Fruit fly (Drosophila melanogaster) whole organism, embryonic: Measurements from ENCODE around the gene CG16826.

Source experiments
- Atf-2 ChIP-seq: fragments of 200-800 bp; sonication (Bioruptor generic); optimal IDR thresholded peaks from 2 replicates; lab custom pipeline; 2016; ENCODE audit warnings: missing biosample characterization, missing genetic modification characterization
- Awh ChIP-seq: fragments of 200-800 bp; sonication (Bioruptor generic); IDR thresholded peaks from 2 replicates; pipeline ENCODE4, ENCODE4 v1.3.6; 2022; ENCODE audit warnings: missing biosample characterization, missing genetic modification characterization
- C15 ChIP-seq: fragments of 200-800 bp; sonication (Bioruptor generic); IDR thresholded peaks from 3 replicates; pipeline ENCODE4 v1.3.6; 2022; ENCODE audit warnings: missing biosample characterization, missing genetic modification characterization
- CG10209 ChIP-seq: fragments of 200-800 bp; sonication (Bioruptor generic); optimal IDR thresholded peaks from 3 replicates; lab custom pipeline; 2017; ENCODE audit warnings: missing biosample characterization, mild to moderate bottlenecking, missing genetic modification characterization, missing genetic modification reagents
- CG10274 ChIP-seq: fragments of 200-800 bp; sonication (Bioruptor generic); optimal IDR thresholded peaks from 3 replicates; lab custom pipeline; 2017; ENCODE audit warnings: missing biosample characterization, mild to moderate bottlenecking, missing genetic modification characterization
- CG10366 ChIP-seq: fragments of 200-800 bp; sonication (Bioruptor generic); IDR thresholded peaks from 2 replicates; pipeline ENCODE4 v1.3.6; 2022; ENCODE audit warnings: missing biosample characterization, missing genetic modification characterization
- CG11093 ChIP-seq: fragments of 200-800 bp; sonication (Bioruptor generic); IDR thresholded peaks from 3 replicates; pipeline ENCODE4 v1.3.6; 2022; ENCODE audit warnings: missing biosample characterization, missing genetic modification characterization
- CG12744 ChIP-seq: fragments of 200-800 bp; sonication (Bioruptor generic); optimal IDR thresholded peaks from 2 replicates; lab custom pipeline; 2016; ENCODE audit warnings: missing biosample characterization, missing genetic modification characterization
- CG13287 ChIP-seq: fragments of 200-800 bp; sonication (Bioruptor generic); IDR thresholded peaks from 2 replicates; pipeline ENCODE4 v1.3.6; 2022; ENCODE audit warnings: missing biosample characterization, missing genetic modification characterization; ENCODE audit not compliant: partially characterized antibody
- CG14667 ChIP-seq: fragments of 200-800 bp; sonication (Bioruptor generic); IDR thresholded peaks from 2 replicates; pipeline ENCODE4 v1.3.6; 2022; ENCODE audit warnings: missing biosample characterization, missing genetic modification characterization
- CG15601 ChIP-seq: fragments of 200-800 bp; sonication (Bioruptor generic); optimal IDR thresholded peaks from 3 replicates; lab custom pipeline; 2019; ENCODE audit warnings: missing biosample characterization, mild to moderate bottlenecking, missing genetic modification characterization, moderate library complexity
- CG16815 ChIP-seq: fragments of 200-800 bp; sonication (Bioruptor generic); optimal IDR thresholded peaks from 3 replicates; lab custom pipeline; 2017; ENCODE audit warnings: missing biosample characterization, mild to moderate bottlenecking, missing genetic modification characterization
- CG18011 ChIP-seq: fragments of 200-800 bp; sonication (Bioruptor generic); optimal IDR thresholded peaks from 2 replicates; lab custom pipeline; 2017; ENCODE audit warnings: missing biosample characterization, missing genetic modification characterization, mild to moderate bottlenecking, moderate library complexity, missing genotype
- CG31365 ChIP-seq: fragments of 200-800 bp; sonication (Bioruptor generic); optimal IDR thresholded peaks from 2 replicates; lab custom pipeline; 2018; ENCODE audit warnings: missing biosample characterization, mild to moderate bottlenecking, missing genetic modification characterization
- CG32532 ChIP-seq: fragments of 200-800 bp; sonication (Bioruptor generic); IDR thresholded peaks from 2 replicates; pipeline ENCODE4 v1.3.6; 2022; ENCODE audit warnings: missing biosample characterization, missing genetic modification characterization
- CG3847 ChIP-seq: fragments of 200-800 bp; sonication (Bioruptor generic); IDR thresholded peaks from 2 replicates; pipeline ENCODE4 v1.3.6; 2022; ENCODE audit warnings: missing biosample characterization, missing genetic modification characterization
- CG7372 ChIP-seq: fragments of 200-800 bp; sonication (Bioruptor generic); IDR thresholded peaks from 2 replicates; pipeline ENCODE4 v1.3.6; 2022; ENCODE audit warnings: missing biosample characterization, missing genetic modification characterization
- CG7556 ChIP-seq: fragments of 200-800 bp; sonication (Bioruptor generic); optimal IDR thresholded peaks from 2 replicates; lab custom pipeline; 2017; ENCODE audit warnings: missing biosample characterization, mild to moderate bottlenecking, missing genetic modification characterization
- CG8478 ChIP-seq: fragments of >200 bp; optimal IDR thresholded peaks from 2 replicates; lab custom pipeline; 2018
- D ChIP-seq, 2 experiments: fragments of 200-800 bp in 1 of 2; fragments of >200 bp in 1 of 2; sonication (Bioruptor generic) in 1 of 2; optimal IDR thresholded peaks; 2 replicates in 1 of 2; 3 replicates in 1 of 2; lab custom pipeline; 2017; ENCODE audit warnings: mild to moderate bottlenecking in 1 of 2, missing biosample characterization in 1 of 2, missing genetic modification characterization in 1 of 2, missing genetic modification reagents in 1 of 2
- Dbx ChIP-seq: fragments of 200-800 bp; sonication (Bioruptor generic); IDR thresholded peaks from 3 replicates; pipeline ENCODE4 v1.3.6; 2022; ENCODE audit warnings: missing biosample characterization, missing genetic modification characterization
- Dp ChIP-seq: fragments of 200-800 bp; sonication (Bioruptor generic); optimal IDR thresholded peaks from 2 replicates; lab custom pipeline; 2018; ENCODE audit warnings: missing biosample characterization, mild to moderate bottlenecking, missing genetic modification characterization, moderate library complexity
- Drgx ChIP-seq: fragments of 200-800 bp; sonication (Bioruptor generic); IDR thresholded peaks from 2 replicates; pipeline ENCODE4 v1.3.6; 2022; ENCODE audit warnings: missing biosample characterization, missing genetic modification characterization
- Eip74EF ChIP-seq, 2 experiments: fragments of 200-800 bp in 1 of 2; fragments of >200 bp in 1 of 2; sonication (Bioruptor generic) in 1 of 2; optimal IDR thresholded peaks; 2 replicates each; lab custom pipeline; 2017 to 2019; ENCODE audit warnings: missing biosample characterization in 2 of 2, missing genetic modification characterization in 2 of 2, mild to moderate bottlenecking in 1 of 2, moderate library complexity in 1 of 2
- Gug ChIP-seq: fragments of 200-800 bp; sonication (Bioruptor generic); IDR thresholded peaks from 4 replicates; pipeline ENCODE4 v1.3.6; 2022; ENCODE audit warnings: missing biosample characterization, missing genetic modification characterization
- HmgD ChIP-seq: fragments of 200-800 bp; sonication (Bioruptor generic); optimal IDR thresholded peaks from 3 replicates; lab custom pipeline; 2016; ENCODE audit warnings: missing biosample characterization, missing genetic modification characterization
- Hr51 ChIP-seq, 2 experiments: fragments of 200-800 bp; sonication (Bioruptor generic); optimal IDR thresholded peaks; 2 replicates in 1 of 2; 3 replicates in 1 of 2; lab custom pipeline; 2016 to 2018; ENCODE audit warnings: missing biosample characterization in 2 of 2, missing genetic modification characterization in 2 of 2, mild to moderate bottlenecking in 1 of 2, moderate library complexity in 1 of 2
- Lpt ChIP-seq: fragments of >200 bp; optimal IDR thresholded peaks from 2 replicates; lab custom pipeline; 2018; ENCODE audit warnings: missing biosample characterization, missing genetic modification characterization
- NFAT ChIP-seq: fragments of 200-800 bp; sonication (Bioruptor generic); IDR thresholded peaks from 2 replicates; pipeline ENCODE4 v1.3.6; 2022; ENCODE audit warnings: missing biosample characterization, missing genetic modification characterization
- Opbp ChIP-seq: fragments of 200-800 bp; sonication (Bioruptor generic); IDR thresholded peaks from 3 replicates; pipeline ENCODE4 v1.3.6; 2022; ENCODE audit warnings: missing biosample characterization, missing genetic modification characterization; ENCODE audit not compliant: partially characterized antibody
- Poxn ChIP-seq: fragments of 200-800 bp; sonication (Bioruptor generic); IDR thresholded peaks from 2 replicates; pipeline ENCODE4 v1.3.6; 2022; ENCODE audit warnings: missing biosample characterization, missing genetic modification characterization
- Sry-β ChIP-seq: fragments of 200-800 bp; sonication (Bioruptor generic); optimal IDR thresholded peaks from 2 replicates; lab custom pipeline; 2018; ENCODE audit warnings: missing biosample characterization, mild to moderate bottlenecking, missing genetic modification characterization, moderate library complexity
- ab ChIP-seq: fragments of 200-800 bp; sonication (Bioruptor generic); optimal IDR thresholded peaks from 2 replicates; lab custom pipeline; 2016; ENCODE audit warnings: missing biosample characterization, missing genetic modification characterization
- az2 ChIP-seq: fragments of 200-800 bp; sonication (Bioruptor generic); optimal IDR thresholded peaks from 3 replicates; lab custom pipeline; 2016; ENCODE audit warnings: missing biosample characterization, missing genetic modification characterization
- caup ChIP-seq: fragments of 200-800 bp; sonication (Bioruptor generic); optimal IDR thresholded peaks from 3 replicates; lab custom pipeline; 2017; ENCODE audit warnings: missing biosample characterization, mild to moderate bottlenecking, missing genetic modification characterization, moderate library complexity; ENCODE audit not compliant: severe bottlenecking
- chn ChIP-seq: fragments of 200-800 bp; sonication (Bioruptor generic); optimal IDR thresholded peaks from 2 replicates; lab custom pipeline; 2016; ENCODE audit warnings: missing biosample characterization, missing genetic modification characterization
- fru ChIP-seq: fragments of >200 bp; optimal IDR thresholded peaks from 2 replicates; lab custom pipeline; 2017
- gce ChIP-seq: fragments of 200-800 bp; sonication (Bioruptor generic); IDR thresholded peaks from 3 replicates; pipeline ENCODE4 v1.3.6; 2022; ENCODE audit warnings: missing biosample characterization, missing genetic modification characterization
- gcm2 ChIP-seq: fragments of 200-800 bp; sonication (Bioruptor generic); optimal IDR thresholded peaks from 2 replicates; lab custom pipeline; 2016; ENCODE audit warnings: missing biosample characterization, missing genetic modification characterization
- gsb-n ChIP-seq: fragments of 200-800 bp; sonication (Bioruptor generic); optimal IDR thresholded peaks from 3 replicates; lab custom pipeline; 2018; ENCODE audit warnings: missing biosample characterization, mild to moderate bottlenecking, missing genetic modification characterization
- gt ChIP-seq: fragments of 200-800 bp; sonication (Bioruptor generic); IDR thresholded peaks from 2 replicates; pipeline ENCODE4 v1.3.6; 2022; ENCODE audit warnings: missing biosample characterization, missing genetic modification characterization
- jing ChIP-seq: fragments of 200-800 bp; sonication (Bioruptor generic); optimal IDR thresholded peaks from 2 replicates; lab custom pipeline; 2018; ENCODE audit warnings: missing biosample characterization, mild to moderate bottlenecking, missing genetic modification characterization
- knrl ChIP-seq: fragments of 200-800 bp; sonication (Bioruptor generic); IDR thresholded peaks from 3 replicates; pipeline ENCODE4 v1.3.6; 2022; ENCODE audit warnings: missing biosample characterization, missing genetic modification characterization; ENCODE audit not compliant: partially characterized antibody
- pita ChIP-seq: fragments of 200-800 bp; sonication (Bioruptor generic); optimal IDR thresholded peaks from 2 replicates; lab custom pipeline; 2017; ENCODE audit warnings: missing biosample characterization, mild to moderate bottlenecking, missing genetic modification characterization
- ro ChIP-seq: fragments of 200-800 bp; sonication (Bioruptor generic); IDR thresholded peaks from 2 replicates; pipeline ENCODE4 v1.3.6; 2022; ENCODE audit warnings: missing biosample characterization, missing genetic modification characterization
- sens ChIP-seq: fragments of 200-800 bp; sonication (Bioruptor generic); peaks from one replicate; lab custom pipeline; 2016; ENCODE audit warnings: missing biosample characterization, missing genetic modification characterization
- slp2 ChIP-seq: fragments of 200-800 bp; sonication (Bioruptor generic); optimal IDR thresholded peaks from 2 replicates; lab custom pipeline; 2016; ENCODE audit warnings: missing biosample characterization, missing genetic modification characterization
- stc ChIP-seq: fragments of 200-800 bp; sonication (Bioruptor generic); IDR thresholded peaks from 2 replicates; pipeline ENCODE4 v1.3.6; 2022; ENCODE audit warnings: missing biosample characterization, missing genetic modification characterization
- tll ChIP-seq, 2 experiments: fragments of 200-800 bp in 1 of 2; fragments of >200 bp in 1 of 2; sonication (Bioruptor generic) in 1 of 2; optimal IDR thresholded peaks; 2 replicates each; lab custom pipeline; 2017 to 2019; ENCODE audit warnings: missing biosample characterization in 2 of 2, missing genetic modification characterization in 2 of 2, mild to moderate bottlenecking in 1 of 2, moderate library complexity in 1 of 2
- zen2 ChIP-seq: fragments of 200-800 bp; sonication (Bioruptor generic); IDR thresholded peaks from 3 replicates; pipeline ENCODE4 v1.3.6; 2022; ENCODE audit warnings: missing biosample characterization, missing genetic modification characterization; ENCODE audit not compliant: partially characterized antibody

Gene CG16826

dm6 chr2L:13368940-13369339, 21.4 kb downstream of the CG16826 start, which contains the start of gene CG31855 (continued):
- TF ChIP-seq CG31365 (tag; lab: Kevin White, UChicago) (peak; percentile 17), C15 (0 out of 3 replicates have a peak, but pooled peaks have one; percentile 53), Lpt (GFP tag; lab: Kevin White, UChicago) (no peak), tll (GFP tag; optimal IDR thresholded peaks at IDR 0.05; lab: Kevin White, UChicago) (no peak), CG7372 (GFP tag; lab: Robert Waterston, UW) (peak; percentile 78), pita (GFP tag; lab: Kevin White, UChicago) (no peak), CG3847 (GFP tag; lab: Robert Waterston, UW) (peak; percentile 91), CG12744 (peak; percentile 63), Dp (GFP tag; lab: Kevin White, UChicago) (peak; percentile 25), fru (lab: Kevin White, UChicago) (no peak), CG13287 (GFP tag; lab: Robert Waterston, UW) (peak; percentile 50; the same call in 1 of the 2 replicates), Drgx (GFP tag; lab: Robert Waterston, UW) (peak; percentile 51; the same call in 1 of the 2 replicates), sens (peak; percentile 96), CG10366 (GFP tag; lab: Robert Waterston, UW) (peak; percentile 76), NFAT (GFP tag; lab: Robert Waterston, UW) (peak; percentile 94), CG32532 (peak; percentile 90), stc (peak; percentile 76), Hr51 (GFP tag; optimal IDR thresholded peaks at IDR 0.05; lab: Kevin White, UChicago) (peak; percentile 81 to 82), ro (GFP tag; lab: Robert Waterston, UW) (peak; percentile 39; the same call in 1 of the 2 replicates), CG16815 (peak; percentile 63), HmgD (GFP tag; lab: Kevin White, UChicago) (no peak), Poxn (GFP tag; lab: Robert Waterston, UW) (peak; percentile 41; the same call in 1 of the 2 replicates), CG7556 (GFP tag; lab: Kevin White, UChicago) (peak; percentile 79), CG15601 (tag; lab: Kevin White, UChicago) (peak; percentile 73), CG8478 (lab: Kevin White, UChicago) (no peak), caup (GFP tag; lab: Kevin White, UChicago) (peak; percentile 87), CG14667 (peak; percentile 64), ab (GFP tag; lab: Kevin White, UChicago) (peak; percentile 59), CG10209 (GFP tag; lab: Kevin White, UChicago) (peak; percentile 76), CG18011 (GFP tag; lab: Kevin White, UChicago) (peak; percentile 77), zen2 (GFP tag; lab: Robert Waterston, UW) (no peak), knrl (GFP tag; lab: Robert Waterston, UW) (0 out of 3 replicates have a peak, but pooled peaks have one; percentile 25), Atf-2 (GFP tag; lab: Kevin White, UChicago) (peak; percentile 54), gce (GFP tag; lab: Robert Waterston, UW) (peak; percentile 35; the same call in 1 of the 3 replicates), gt (GFP tag; lab: Robert Waterston, UW) (no peak), Gug (peak; percentile 77), slp2 (GFP tag; lab: Kevin White, UChicago) (peak; percentile 39), chn (GFP tag; lab: Kevin White, UChicago) (peak; percentile 87), gsb-n (tag; lab: Kevin White, UChicago) (peak; percentile 72), az2 (peak; percentile 87), CG10274 (GFP tag; lab: Kevin White, UChicago) (no peak), Dbx (GFP tag; lab: Robert Waterston, UW) (peak; percentile 90), Sry-β (GFP tag; lab: Kevin White, UChicago) (peak; percentile 52), Eip74EF (GFP tag; optimal IDR thresholded peaks at IDR 0.05; lab: Kevin White, UChicago) (peak in 1 of 2 experiments; percentile 18), Opbp (GFP tag; lab: Robert Waterston, UW) (no peak), CG11093 (GFP tag; lab: Robert Waterston, UW) (peak; percentile 65; the same call in 1 of the 3 replicates), Awh (GFP tag; lab: Robert Waterston, UW) (peak; percentile 46; the same call in 1 of the 2 replicates), gcm2 (GFP tag; lab: Kevin White, UChicago) (peak; percentile 72), D (optimal IDR thresholded peaks at IDR 0.05; lab: Kevin White, UChicago) (no peak), D (GFP tag; optimal IDR thresholded peaks at IDR 0.05; lab: Kevin White, UChicago) (peak; percentile 56), jing (GFP tag; lab: Kevin White, UChicago) (no peak)
